Worm (Caenorhabditis elegans): ENCODE measurements around the gene fbxa-65.

DNA sequence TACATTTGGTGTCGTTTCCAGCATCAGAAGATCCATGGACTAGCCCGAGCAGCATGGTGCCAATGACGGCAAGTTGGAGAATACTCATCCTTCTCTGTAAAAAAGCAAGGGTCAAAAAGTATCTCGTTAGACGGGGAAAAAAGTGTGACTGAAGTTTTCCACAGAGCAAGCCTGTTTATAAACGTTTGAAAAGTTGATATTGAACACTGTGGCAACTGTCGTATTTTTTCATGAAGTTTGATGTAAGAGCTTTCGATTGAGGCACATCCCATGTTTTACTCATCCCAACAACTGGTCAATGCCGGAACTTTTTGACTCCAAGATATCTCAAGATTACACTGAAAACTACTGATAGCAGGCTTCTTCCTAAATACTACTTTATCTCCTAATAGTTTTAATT is 27.3 kb downstream of the fbxa-65 start, which contains the start of gene F35F10.13:
- TF ChIP-seq ama-1 (optimal IDR thresholded peaks at IDR 0.05) (no peak), aly-1 (tag; optimal IDR thresholded peaks at IDR 0.05) (no peak), tbx-37 (GFP tag; conservative IDR thresholded peaks at IDR 0.05) (no peak), tra-4 (tag; optimal IDR thresholded peaks at IDR 0.05) (no peak), hmbx-1 (tag; optimal IDR thresholded peaks at IDR 0.05) (no peak), ceh-13 (GFP tag; optimal IDR thresholded peaks at IDR 0.05) (no peak), pes-1 (GFP tag; IDR thresholded peaks at IDR 0.05) (no peak), B0310.2 (tag; optimal IDR thresholded peaks at IDR 0.05) (no peak), hnd-1 (tag; optimal IDR thresholded peaks at IDR 0.05) (no peak), flt-1 (GFP tag; IDR thresholded peaks at IDR 0.05) (no peak)
